Worm (Caenorhabditis elegans): ENCODE results near the gene tbx-9.

DNA sequence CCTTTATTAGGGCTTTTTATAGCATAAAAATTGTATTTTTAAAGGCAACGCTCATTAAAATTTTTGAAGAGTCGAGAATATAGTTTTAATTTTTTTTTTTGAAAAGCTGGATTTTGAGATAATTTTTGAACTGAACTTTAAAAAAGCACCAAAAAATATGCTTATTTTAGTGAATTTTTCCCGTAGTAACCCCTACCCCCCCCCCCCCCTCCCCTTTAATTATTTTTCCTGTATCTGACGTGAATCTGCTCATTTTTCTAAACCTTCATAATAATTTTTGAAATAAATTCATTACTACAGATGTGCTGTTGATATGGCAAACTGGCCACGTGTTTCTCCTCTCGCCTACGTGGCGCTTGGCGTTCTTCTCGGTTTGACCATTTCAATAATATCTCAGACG lies 39.8 kb upstream of the tbx-9 start, which contains the start of gene C38H2.2:
- TF ChIP-seq T22C8.4 (GFP tag; IDR thresholded peaks at IDR 0.05) (no peak), ztf-29 (GFP tag; IDR thresholded peaks at IDR 0.05) (no peak), ref-1 (GFP tag; conservative IDR thresholded peaks at IDR 0.05) (no peak), flt-1 (GFP tag; IDR thresholded peaks at IDR 0.05) (no peak), cog-1 (tag; optimal IDR thresholded peaks at IDR 0.05) (no peak), tab-1 (GFP tag; IDR thresholded peaks at IDR 0.05) (no peak), med-1 (GFP tag; optimal IDR thresholded peaks at IDR 0.05; ENCODE audit: insufficient read depth) (no peak)

Measured in whole organism, midembryonic.